Worm (Caenorhabditis elegans) whole organism, L4/young adult: Measurements from ENCODE around the gene grl-2.

Experiments
- dao-5 ChIP-seq: sonication (generic microtip); optimal IDR thresholded peaks from 2 replicates; lab custom pipeline; 2016; ENCODE audit warnings: missing genotype, missing genetic modification characterization, moderate library complexity, missing compliant biosample characterization
- him-1 ChIP-seq: sonication (generic microtip); optimal IDR thresholded peaks from 2 replicates; lab custom pipeline; 2016; ENCODE audit warnings: missing genotype, missing genetic modification reagents, missing genetic modification characterization, missing compliant biosample characterization

DNA sequence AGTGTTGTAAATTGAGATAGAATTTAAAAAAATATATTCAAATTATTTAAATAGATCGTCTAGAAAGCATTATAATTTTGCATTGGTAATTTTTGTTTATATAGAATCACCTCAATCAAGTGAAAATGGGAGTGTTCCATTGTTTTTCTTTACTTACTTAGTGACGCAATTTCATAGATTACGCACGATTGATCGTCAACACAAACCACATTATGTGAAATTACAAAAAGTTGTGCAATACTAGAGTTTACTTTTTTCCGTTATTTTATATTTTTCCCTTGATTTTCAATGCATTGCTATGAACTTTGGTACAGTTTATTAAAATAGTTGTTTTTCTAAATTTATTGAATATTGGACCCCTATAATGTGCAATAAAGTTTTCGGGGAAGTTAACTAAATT, 5.4 kb upstream of the grl-2 start, which contains the start of gene T16G1.5:
- TF ChIP-seq him-1 (no peak), dao-5 (tag; lab: Kevin White, UChicago) (no peak)
